Worm (Caenorhabditis elegans) whole organism, L1 larva: ENCODE data around the gene Y41D4A.6.
A peak's percentile ranks its signal among the peaks of the same experiment; 100 is the strongest.

Source experiments
- C34B4.2 ChIP-seq: sonication (generic microtip); optimal IDR thresholded peaks from 2 replicates; lab custom pipeline; 2017; ENCODE audit warnings: mild to moderate bottlenecking, missing genetic modification characterization, missing compliant biosample characterization
- aha-1 ChIP-seq: fragments of 150-350 bp; optimal IDR thresholded peaks from 2 replicates; lab custom pipeline; 2014; ENCODE audit warnings: missing biosample characterization, missing genetic modification characterization
- ama-1 ChIP-seq: fragments of 150-350 bp; optimal IDR thresholded peaks from 2 replicates; lab custom pipeline; 2014
- ceh-8 ChIP-seq: fragments of 200-800 bp; sonication (Bioruptor generic); optimal IDR thresholded peaks from 2 replicates; lab custom pipeline; 2018; ENCODE audit warnings: mild to moderate bottlenecking, missing genetic modification characterization, moderate library complexity, missing compliant biosample characterization
- ceh-82 ChIP-seq, 3 experiments: fragments of 150-350 bp in 1 of 3; sonication (generic microtip) in 2 of 3; optimal IDR thresholded peaks; 2 replicates each; lab custom pipeline; 2014 to 2017; ENCODE audit warnings: missing biosample characterization in 3 of 3, missing genetic modification characterization in 3 of 3
- ceh-88 ChIP-seq: fragments of 200-800 bp; sonication (Bioruptor generic); IDR thresholded peaks from 2 replicates; pipeline ENCODE4 v1.3.6; 2022; ENCODE audit warnings: missing genetic modification characterization, missing compliant biosample characterization
- ceh-90 ChIP-seq: sonication (generic microtip); optimal IDR thresholded peaks from 2 replicates; lab custom pipeline; 2016; ENCODE audit warnings: missing genetic modification characterization, missing compliant biosample characterization
- ces-1 ChIP-seq: fragments of 150-350 bp; optimal IDR thresholded peaks from 2 replicates; lab custom pipeline; 2014; ENCODE audit warnings: missing biosample characterization, missing genetic modification reagents, missing genetic modification characterization
- dpl-1 ChIP-seq, 3 experiments: fragments of 150-350 bp in 2 of 3; sonication (generic microtip) in 1 of 3; optimal IDR thresholded peaks; 2 replicates each; lab custom pipeline; 2014 to 2017; ENCODE audit warnings: missing biosample characterization in 3 of 3, missing genetic modification characterization in 3 of 3, missing genetic modification reagents in 3 of 3
- dsc-1 ChIP-seq: sonication (generic microtip); optimal IDR thresholded peaks from 2 replicates; lab custom pipeline; 2016; ENCODE audit warnings: mild to moderate bottlenecking, missing genetic modification characterization, missing compliant biosample characterization
- egl-13 ChIP-seq: sonication (generic microtip); optimal IDR thresholded peaks from 2 replicates; lab custom pipeline; 2016; ENCODE audit warnings: missing genotype, missing genetic modification reagents, missing genetic modification characterization, missing compliant biosample characterization
- elt-2 ChIP-seq: sonication (generic microtip); optimal IDR thresholded peaks from 2 replicates; lab custom pipeline; 2016; ENCODE audit warnings: missing genetic modification characterization, mild to moderate bottlenecking, inconsistent platforms, missing compliant biosample characterization, missing genetic modification reagents
- elt-3 ChIP-seq, 6 experiments: fragments of 150-350 bp in 1 of 6; sonication (generic microtip); optimal IDR thresholded peaks; 2 replicates each; lab custom pipeline; 2017 to 2018; ENCODE audit warnings: missing biosample characterization in 6 of 6, missing genetic modification characterization in 6 of 6, inconsistent platforms in 1 of 6
- fkh-10 ChIP-seq: sonication (generic microtip); optimal IDR thresholded peaks from 2 replicates; lab custom pipeline; 2017; ENCODE audit warnings: missing biosample characterization, missing genetic modification reagents, missing genetic modification characterization
- grh-1 ChIP-seq: fragments of 200-800 bp; sonication (Bioruptor generic); IDR thresholded peaks from 2 replicates; pipeline ENCODE4 v1.3.6; 2022; ENCODE audit warnings: missing genetic modification reagents, missing genetic modification characterization, missing compliant biosample characterization
- hlh-17 ChIP-seq: fragments of 200-800 bp; sonication (Bioruptor generic); optimal IDR thresholded peaks from 2 replicates; lab custom pipeline; 2018; ENCODE audit warnings: missing genetic modification characterization, mild to moderate bottlenecking, missing compliant biosample characterization, moderate library complexity, borderline replicate concordance
- hlh-4 ChIP-seq: sonication (generic microtip); optimal IDR thresholded peaks from 2 replicates; lab custom pipeline; 2016; ENCODE audit warnings: mild to moderate bottlenecking, missing genetic modification characterization, missing compliant biosample characterization
- irx-1 ChIP-seq: sonication (generic microtip); optimal IDR thresholded peaks from 2 replicates; lab custom pipeline; 2016; ENCODE audit warnings: missing genetic modification characterization, missing compliant biosample characterization
- lin-14 ChIP-seq: fragments of 200-800 bp; sonication (Bioruptor generic); optimal IDR thresholded peaks from 2 replicates; lab custom pipeline; 2018; ENCODE audit warnings: mild to moderate bottlenecking, missing genetic modification characterization, moderate library complexity, missing compliant biosample characterization
- lin-35 ChIP-seq, 2 experiments: fragments of 150-350 bp; optimal IDR thresholded peaks; 2 replicates each; lab custom pipeline; 2014; ENCODE audit warnings: missing biosample characterization in 2 of 2, missing genetic modification characterization in 2 of 2, missing genetic modification reagents in 2 of 2
- lsy-2 ChIP-seq, 2 experiments: fragments of 150-350 bp; optimal IDR thresholded peaks; 2 replicates each; lab custom pipeline; 2014; ENCODE audit warnings: missing biosample characterization in 2 of 2, missing genetic modification characterization in 2 of 2
- mdl-1 ChIP-seq, 2 experiments: fragments of 150-350 bp; optimal IDR thresholded peaks; 2 replicates each; lab custom pipeline; 2014 to 2017; ENCODE audit warnings: missing biosample characterization in 2 of 2, missing genetic modification characterization in 2 of 2, inconsistent platforms in 1 of 2
- mef-2 ChIP-seq: fragments of 150-350 bp; optimal IDR thresholded peaks from 2 replicates; lab custom pipeline; 2014; ENCODE audit warnings: missing biosample characterization, missing genetic modification characterization
- nhr-19 ChIP-seq: fragments of 200-800 bp; sonication (Bioruptor generic); conservative IDR thresholded peaks from 2 replicates; pipeline ENCODE4 v1.3.6; 2022; ENCODE audit warnings: missing genetic modification characterization, missing compliant biosample characterization
- nhr-20 ChIP-seq: sonication (generic microtip); optimal IDR thresholded peaks from 2 replicates; lab custom pipeline; 2016; ENCODE audit warnings: mild to moderate bottlenecking, missing genetic modification characterization, missing compliant biosample characterization
- nhr-85 ChIP-seq: sonication (generic microtip); peaks from one replicate; lab custom pipeline; 2016; ENCODE audit warnings: missing genetic modification characterization, inconsistent platforms, missing compliant biosample characterization
- pag-3 ChIP-seq: sonication (generic microtip); optimal IDR thresholded peaks from 2 replicates; lab custom pipeline; 2017; ENCODE audit warnings: missing genetic modification characterization, mild to moderate bottlenecking, missing compliant biosample characterization, antibody characterized with exemption, borderline replicate concordance; ENCODE audit not compliant: insufficient read depth
- pax-3 ChIP-seq: fragments of 200-800 bp; sonication (Bioruptor generic); optimal IDR thresholded peaks from 2 replicates; lab custom pipeline; 2018; ENCODE audit warnings: mild to moderate bottlenecking, missing genetic modification characterization, moderate library complexity, missing compliant biosample characterization
- sptf-1 ChIP-seq: fragments of 150-350 bp; optimal IDR thresholded peaks from 2 replicates; lab custom pipeline; 2014; ENCODE audit warnings: missing biosample characterization, missing genetic modification characterization
- swsn-7 ChIP-seq: sonication (generic microtip); optimal IDR thresholded peaks from 2 replicates; lab custom pipeline; 2016; ENCODE audit warnings: missing genetic modification characterization, missing compliant biosample characterization
- tbx-2 ChIP-seq: sonication (generic microtip); optimal IDR thresholded peaks from 2 replicates; lab custom pipeline; 2016; ENCODE audit warnings: missing genetic modification characterization, missing compliant biosample characterization
- tlp-1 ChIP-seq: fragments of 150-350 bp; optimal IDR thresholded peaks from 2 replicates; lab custom pipeline; 2014; ENCODE audit warnings: missing biosample characterization, missing genetic modification characterization
- unc-130 ChIP-seq: fragments of 150-350 bp; optimal IDR thresholded peaks from 2 replicates; lab custom pipeline; 2017; ENCODE audit warnings: missing biosample characterization, missing genetic modification characterization, inconsistent platforms
- unc-86 ChIP-seq: sonication (generic microtip); optimal IDR thresholded peaks from 2 replicates; lab custom pipeline; 2016; ENCODE audit warnings: missing genetic modification characterization, missing compliant biosample characterization
- unc-98 ChIP-seq: fragments of 200-800 bp; sonication (Bioruptor generic); IDR thresholded peaks from 2 replicates; pipeline ENCODE4 v1.3.6; 2022; ENCODE audit warnings: missing genetic modification characterization, missing compliant biosample characterization
- xbp-1 ChIP-seq: sonication (generic microtip); optimal IDR thresholded peaks from 2 replicates; lab custom pipeline; 2016; ENCODE audit warnings: missing genetic modification characterization, missing compliant biosample characterization
- zag-1 ChIP-seq: fragments of 150-350 bp; optimal IDR thresholded peaks from 2 replicates; lab custom pipeline; 2014; ENCODE audit warnings: missing biosample characterization, missing genetic modification characterization
- zip-4 ChIP-seq: fragments of 200-800 bp; sonication (Bioruptor generic); optimal IDR thresholded peaks from 2 replicates; lab custom pipeline; 2018; ENCODE audit warnings: mild to moderate bottlenecking, missing genetic modification characterization, moderate library complexity, missing compliant biosample characterization
- ztf-4 ChIP-seq: fragments of 150-350 bp; optimal IDR thresholded peaks from 2 replicates; lab custom pipeline; 2014; ENCODE audit warnings: missing biosample characterization, missing genetic modification characterization

Gene Y41D4A.6

ce11 chrIV:1709695-1710315 lies 35.5 kb downstream of the Y41D4A.6 start, which contains the start of the genes pbs-1 and K08D12.3 (continued):
- TF ChIP-seq pag-3 (tag; lab: Kevin White, UChicago) (no peak), ceh-88 (GFP tag; lab: Robert Waterston, UW) (peak; percentile 41; the same call in 1 of the 2 replicates), ces-1 (no peak), mef-2 (tag; lab: Kevin White, UChicago) (no peak), hlh-4 (no peak), C34B4.2 (tag; lab: Kevin White, UChicago) (no peak), nhr-20 (tag; lab: Kevin White, UChicago) (peak; percentile 81), tlp-1 (tag; lab: Kevin White, UChicago) (no peak), zag-1 (tag; lab: Kevin White, UChicago) (no peak), aha-1 (tag; lab: Kevin White, UChicago) (no peak), tbx-2 (tag; lab: Kevin White, UChicago) (peak; percentile 80), fkh-10 (peak; percentile 6), ceh-82 (tag; optimal IDR thresholded peaks at IDR 0.05; lab: Kevin White, UChicago) (peak; percentile 74 to 84 (median 77)), mdl-1 (tag; optimal IDR thresholded peaks at IDR 0.05; lab: Kevin White, UChicago) (peak in 1 of 2 experiments; percentile 80), dpl-1 (GFP tag; optimal IDR thresholded peaks at IDR 0.05; lab: Kevin White, UChicago) (peak; percentile 89 to 93 (median 92)), zip-4 (GFP tag; lab: Kevin White, UChicago) (peak; percentile 42), xbp-1 (tag; lab: Kevin White, UChicago) (peak; percentile 82), elt-2 (tag; lab: Kevin White, UChicago) (peak; percentile 33), nhr-19 (GFP tag; lab: Robert Waterston, UW) (peak; percentile 88), nhr-85 (peak; percentile 90), unc-86 (tag; lab: Kevin White, UChicago) (peak; percentile 71), ztf-4 (tag; lab: Kevin White, UChicago) (peak; percentile 66), sptf-1 (tag; lab: Kevin White, UChicago) (no peak), hlh-17 (GFP tag; lab: Kevin White, UChicago) (no peak), grh-1 (GFP tag; lab: Robert Waterston, UW) (peak; percentile 80), irx-1 (tag; lab: Kevin White, UChicago) (peak; percentile 42), unc-130 (peak; percentile 74), pax-3 (tag; lab: Kevin White, UChicago) (peak; percentile 61), lsy-2 (tag; optimal IDR thresholded peaks at IDR 0.05; lab: Kevin White, UChicago) (peak; percentile 88 to 94), lin-35 (GFP tag; optimal IDR thresholded peaks at IDR 0.05; lab: Kevin White, UChicago) (peak; percentile 94 to 95), egl-13 (tag; lab: Kevin White, UChicago) (peak; percentile 60), swsn-7 (peak; percentile 84), unc-98 (no peak; the same call in 1 of the 2 replicates), ceh-90 (no peak), lin-14 (GFP tag; lab: Kevin White, UChicago) (peak; percentile 88), elt-3 (tag; optimal IDR thresholded peaks at IDR 0.05; lab: Kevin White, UChicago) (peak in 4 of 6 experiments; percentile 39 to 81 (median 48))

- TF ChIP-seq ztf-4 (tag; lab: Kevin White, UChicago) = no peak
- TF ChIP-seq ceh-8 = peak; percentile 43
- TF ChIP-seq, all 84 proteins: peak for 1
Measured at ce11 chrIV:1709002-1709401, 36.3 kb downstream of the Y41D4A.6 start.

- TF ChIP-seq dsc-1 (no peak), ama-1 (peak; percentile 1), nhr-85 (peak; percentile 75)
Measured at ce11 chrIV:1708426-1708826, 36.9 kb downstream of the Y41D4A.6 start.
